Fruit fly (Drosophila melanogaster): ENCODE measurements around the gene MED27.
A peak's percentile ranks its signal among the peaks of the same experiment; 100 is the strongest.

dm6 chr3R:5660198-5660893, 5.4 kb downstream of the MED27 start, which contains the start of gene Wdr33:
- TF ChIP-seq fd85E (GFP tag; optimal IDR thresholded peaks at IDR 0.05): no peak
- TF ChIP-seq dac (GFP tag; optimal IDR thresholded peaks at IDR 0.05): no peak
- TF ChIP-seq Hr39 (GFP tag; optimal IDR thresholded peaks at IDR 0.05): peak; percentile 33
- TF ChIP-seq Eip78C (GFP tag): peak; percentile 9
- no peak for TF ChIP-seq CG6854 (GFP tag; optimal IDR thresholded peaks at IDR 0.05)
- peak; percentile 45 for TF ChIP-seq Hr4 (GFP tag; optimal IDR thresholded peaks at IDR 0.05)
- TF ChIP-seq CG31627 (GFP tag; optimal IDR thresholded peaks at IDR 0.05): no peak
- no peak for TF ChIP-seq Hr38 (GFP tag; optimal IDR thresholded peaks at IDR 0.05)
